Fruit fly (Drosophila melanogaster): Measurements from ENCODE around the gene Cdc37.

dm6 chr3L:1817405-1817804 lies 22.2 kb downstream of the Cdc37 start:
- no peak for TF ChIP-seq CG8478 (optimal IDR thresholded peaks at IDR 0.05)
- no peak for TF ChIP-seq psq (optimal IDR thresholded peaks at IDR 0.05)
- no peak for TF ChIP-seq pan (optimal IDR thresholded peaks at IDR 0.05)

All from whole organism.